Worm (Caenorhabditis elegans) whole organism, young adult: ENCODE data around the gene F53C3.11.

ENCODE experiments used
- C06A6.2 ChIP-seq: fragments of 200-800 bp; sonication (Bioruptor generic); conservative IDR thresholded peaks from 2 replicates; pipeline ENCODE4 v1.3.6; 2022; ENCODE audit warnings: missing genetic modification characterization, missing compliant biosample characterization
- F49E8.2 ChIP-seq: sonication (generic microtip); optimal IDR thresholded peaks from 3 replicates; lab custom pipeline; 2017; ENCODE audit warnings: missing genetic modification characterization, mild to moderate bottlenecking, missing compliant biosample characterization, antibody characterized with exemption, moderate library complexity; ENCODE audit not compliant: insufficient read depth
- F52B5.7 ChIP-seq: sonication (generic microtip); optimal IDR thresholded peaks from 2 replicates; lab custom pipeline; 2016; ENCODE audit warnings: mild to moderate bottlenecking, missing genetic modification characterization, missing compliant biosample characterization
- K12H6.12 ChIP-seq: fragments of 200-800 bp; sonication (Bioruptor generic); optimal IDR thresholded peaks from 2 replicates; lab custom pipeline; 2018; ENCODE audit warnings: mild to moderate bottlenecking, missing genetic modification characterization, missing compliant biosample characterization
- bed-1 ChIP-seq: fragments of 200-800 bp; sonication (Bioruptor generic); IDR thresholded peaks from 2 replicates; pipeline ENCODE4 v1.3.6; 2022; ENCODE audit warnings: missing genetic modification reagents, missing genetic modification characterization, missing compliant biosample characterization
- ekl-4 ChIP-seq: fragments of 200-800 bp; sonication (Bioruptor generic); IDR thresholded peaks from 2 replicates; pipeline ENCODE4 v1.3.6; 2022; ENCODE audit warnings: missing genetic modification reagents, missing genetic modification characterization, missing compliant biosample characterization
- let-607 ChIP-seq, 2 experiments: fragments of 200-800 bp in 1 of 2; sonication (Bioruptor generic) in 1 of 2; sonication (generic microtip) in 1 of 2; optimal IDR thresholded peaks; 2 replicates each; lab custom pipeline; 2016 to 2018; ENCODE audit warnings: mild to moderate bottlenecking in 2 of 2, missing compliant biosample characterization in 2 of 2, missing genetic modification characterization in 2 of 2, moderate library complexity in 2 of 2, missing genotype in 1 of 2
- madf-3 ChIP-seq: fragments of 200-800 bp; sonication (Bioruptor generic); IDR thresholded peaks from 2 replicates; pipeline ENCODE4 v1.3.6; 2022; ENCODE audit warnings: missing genetic modification reagents, missing genetic modification characterization, missing compliant biosample characterization
- mes-4 ChIP-seq: sonication (generic microtip); optimal IDR thresholded peaks from 2 replicates; lab custom pipeline; 2016; ENCODE audit warnings: missing genotype, missing genetic modification characterization, missing compliant biosample characterization
- pbrm-1 ChIP-seq: fragments of 200-800 bp; sonication (Bioruptor generic); IDR thresholded peaks from 2 replicates; pipeline ENCODE4 v1.3.6; 2022; ENCODE audit warnings: missing genetic modification reagents, missing genetic modification characterization, missing compliant biosample characterization
- snpc-3.4 ChIP-seq: sonication (generic microtip); optimal IDR thresholded peaks from 2 replicates; lab custom pipeline; 2017; ENCODE audit warnings: missing genetic modification characterization, mild to moderate bottlenecking, missing compliant biosample characterization, antibody characterized with exemption, moderate library complexity, missing genotype, missing genetic modification reagents
- snpc-4 ChIP-seq, 5 experiments: fragments of 150-350 bp in 1 of 5; sonication (generic microtip) in 4 of 5; optimal IDR thresholded peaks; 2 replicates each; lab custom pipeline; 2014 to 2018; ENCODE audit warnings: missing genetic modification characterization in 5 of 5, missing biosample characterization in 3 of 5, antibody characterized with exemption in 2 of 5, mild to moderate bottlenecking in 2 of 5, missing compliant biosample characterization in 2 of 5, missing genotype in 2 of 5, moderate library complexity in 2 of 5, missing genetic modification reagents in 1 of 5
- tbp1 ChIP-seq: fragments of 200-800 bp; sonication (Bioruptor generic); optimal IDR thresholded peaks from 2 replicates; lab custom pipeline; 2018; ENCODE audit warnings: mild to moderate bottlenecking, missing genetic modification characterization, missing compliant biosample characterization
- xnd-1 ChIP-seq: sonication (generic microtip); optimal IDR thresholded peaks from 2 replicates; lab custom pipeline; 2016; ENCODE audit warnings: missing genotype, missing genetic modification reagents, missing genetic modification characterization, missing compliant biosample characterization

- no peak for TF ChIP-seq mes-4
- no peak for TF ChIP-seq F52B5.7 (tag; lab: Kevin White, UChicago)
- TF ChIP-seq madf-3 (GFP tag; lab: Robert Waterston, UW), result no peak
- TF ChIP-seq xnd-1 (tag; lab: Kevin White, UChicago), result no peak
- TF ChIP-seq snpc-3.4, result no peak
- no peak for TF ChIP-seq F49E8.2
- TF ChIP-seq K12H6.12 (tag; lab: Kevin White, UChicago), result no peak
- TF ChIP-seq let-607 (tag; optimal IDR thresholded peaks at IDR 0.05; lab: Kevin White, UChicago), result no peak
- no peak for TF ChIP-seq pbrm-1
- TF ChIP-seq bed-1 (GFP tag; lab: Robert Waterston, UW), result no peak
- no peak for TF ChIP-seq snpc-4 (GFP tag; optimal IDR thresholded peaks at IDR 0.05; lab: Kevin White, UChicago)
- no peak for TF ChIP-seq snpc-4 (tag; optimal IDR thresholded peaks at IDR 0.05; lab: Kevin White, UChicago)
- no peak for TF ChIP-seq C06A6.2
- no peak for TF ChIP-seq ekl-4 (GFP tag; lab: Robert Waterston, UW)
- no peak for TF ChIP-seq tbp1 (GFP tag; lab: Kevin White, UChicago)
These were observed 24.7 kb upstream of the F53C3.11 start for ce11 chrII:3931230-3931629.
